Worm (Caenorhabditis elegans) whole organism, L2 larva: ENCODE results near the gene nhr-183.
A peak's percentile ranks its signal among the peaks of the same experiment; 100 is the strongest.

ENCODE experiments used
- C34F6.9 ChIP-seq: fragments of 150-350 bp; optimal IDR thresholded peaks from 2 replicates; lab custom pipeline; 2014; ENCODE audit warnings: missing biosample characterization, missing genetic modification characterization
- F13H6.1 ChIP-seq: sonication (generic microtip); optimal IDR thresholded peaks from 2 replicates; lab custom pipeline; 2016; ENCODE audit warnings: missing genetic modification characterization, missing compliant biosample characterization
- Y55F3AM.14 ChIP-seq: fragments of 200-800 bp; sonication (Bioruptor generic); optimal IDR thresholded peaks from 2 replicates; lab custom pipeline; 2018; ENCODE audit warnings: mild to moderate bottlenecking, missing genetic modification characterization, missing compliant biosample characterization
- ZK546.5 ChIP-seq: sonication (generic microtip); optimal IDR thresholded peaks from 2 replicates; lab custom pipeline; 2017; ENCODE audit warnings: missing biosample characterization, missing genetic modification characterization
- aly-2 ChIP-seq: fragments of 150-350 bp; optimal IDR thresholded peaks from 2 replicates; lab custom pipeline; 2014; ENCODE audit warnings: missing biosample characterization, missing genetic modification characterization
- ama-1 ChIP-seq: fragments of 150-350 bp; optimal IDR thresholded peaks from 2 replicates; lab custom pipeline; 2018; ENCODE audit warnings: inconsistent platforms
- ceh-82 ChIP-seq: fragments of 150-350 bp; optimal IDR thresholded peaks from 2 replicates; lab custom pipeline; 2014; ENCODE audit warnings: missing biosample characterization, missing genetic modification characterization
- crh-2 ChIP-seq: sonication (generic microtip); optimal IDR thresholded peaks from 2 replicates; lab custom pipeline; 2017; ENCODE audit warnings: missing biosample characterization, missing genetic modification characterization
- dmd-4 ChIP-seq: sonication (generic microtip); optimal IDR thresholded peaks from 2 replicates; lab custom pipeline; 2017; ENCODE audit warnings: missing biosample characterization, missing genetic modification characterization
- egl-27 ChIP-seq: sonication (generic microtip); optimal IDR thresholded peaks from 3 replicates; lab custom pipeline; 2017; ENCODE audit warnings: missing biosample characterization, missing genetic modification reagents, missing genetic modification characterization
- elt-1 ChIP-seq: fragments of 150-350 bp; optimal IDR thresholded peaks from 2 replicates; lab custom pipeline; 2014; ENCODE audit warnings: missing biosample characterization, missing genetic modification characterization
- fos-1 ChIP-seq: fragments of 150-350 bp; optimal IDR thresholded peaks from 2 replicates; lab custom pipeline; 2014; ENCODE audit warnings: missing biosample characterization, missing genetic modification characterization
- gmeb-1 ChIP-seq: fragments of 150-350 bp; optimal IDR thresholded peaks from 2 replicates; lab custom pipeline; 2014; ENCODE audit warnings: missing biosample characterization, missing genetic modification characterization
- lin-11 ChIP-seq: fragments of 150-350 bp; sonication (generic microtip); optimal IDR thresholded peaks from 2 replicates; lab custom pipeline; 2014; ENCODE audit warnings: missing biosample characterization, missing genetic modification characterization, inconsistent platforms, mixed read lengths
- lin-13 ChIP-seq: fragments of 150-350 bp; optimal IDR thresholded peaks from 2 replicates; lab custom pipeline; 2014; ENCODE audit warnings: missing biosample characterization, missing genetic modification reagents, missing genetic modification characterization
- lin-39 ChIP-seq: fragments of 150-350 bp; optimal IDR thresholded peaks from 2 replicates; lab custom pipeline; 2014; ENCODE audit warnings: missing biosample characterization, missing genetic modification reagents, missing genetic modification characterization
- lsy-2 ChIP-seq, 2 experiments: fragments of 150-350 bp in 1 of 2; sonication (generic microtip) in 1 of 2; optimal IDR thresholded peaks; 2 replicates each; lab custom pipeline; 2014 to 2017; ENCODE audit warnings: missing biosample characterization in 2 of 2, missing genetic modification characterization in 2 of 2
- mab-5 ChIP-seq: fragments of 150-350 bp; optimal IDR thresholded peaks from 2 replicates; lab custom pipeline; 2014; ENCODE audit warnings: missing biosample characterization, missing genetic modification characterization
- mbf-1 ChIP-seq: sonication (generic microtip); optimal IDR thresholded peaks from 2 replicates; lab custom pipeline; 2017; ENCODE audit warnings: missing biosample characterization, missing genetic modification characterization
- nhr-10 ChIP-seq: sonication (generic microtip); optimal IDR thresholded peaks from 2 replicates; lab custom pipeline; 2017; ENCODE audit warnings: missing biosample characterization, missing genetic modification characterization
- nhr-11 ChIP-seq: fragments of 150-350 bp; optimal IDR thresholded peaks from 2 replicates; lab custom pipeline; 2014; ENCODE audit warnings: missing biosample characterization, missing genetic modification characterization
- nhr-129 ChIP-seq: fragments of 150-350 bp; optimal IDR thresholded peaks from 2 replicates; lab custom pipeline; 2014; ENCODE audit warnings: missing biosample characterization, missing genetic modification characterization
- nhr-23 ChIP-seq: fragments of 150-350 bp; optimal IDR thresholded peaks from 2 replicates; lab custom pipeline; 2014; ENCODE audit warnings: missing biosample characterization, missing genetic modification reagents, missing genetic modification characterization
- nhr-77 ChIP-seq: fragments of 150-350 bp; optimal IDR thresholded peaks from 2 replicates; lab custom pipeline; 2014; ENCODE audit warnings: missing biosample characterization, missing genetic modification characterization
- peb-1 ChIP-seq: fragments of 150-350 bp; optimal IDR thresholded peaks from 2 replicates; lab custom pipeline; 2014; ENCODE audit warnings: missing biosample characterization, missing genetic modification characterization
- sem-4 ChIP-seq: fragments of 150-350 bp; optimal IDR thresholded peaks from 2 replicates; lab custom pipeline; 2014; ENCODE audit warnings: missing biosample characterization, missing genetic modification reagents, missing genetic modification characterization
- sma-3 ChIP-seq: sonication (generic microtip); optimal IDR thresholded peaks from 2 replicates; lab custom pipeline; 2016; ENCODE audit warnings: missing genetic modification reagents, missing genetic modification characterization, missing compliant biosample characterization
- sma-9 ChIP-seq, 2 experiments: fragments of 150-350 bp in 1 of 2; sonication (generic microtip) in 1 of 2; optimal IDR thresholded peaks; 2 replicates each; lab custom pipeline; 2014 to 2016; ENCODE audit warnings: missing genetic modification characterization in 2 of 2, mild to moderate bottlenecking in 1 of 2, missing biosample characterization in 1 of 2, missing compliant biosample characterization in 1 of 2, missing genetic modification reagents in 1 of 2, moderate library complexity in 1 of 2
- unc-39 ChIP-seq: fragments of 150-350 bp; optimal IDR thresholded peaks from 2 replicates; lab custom pipeline; 2014; ENCODE audit warnings: missing biosample characterization, missing genetic modification characterization
- unc-55 ChIP-seq: fragments of 150-350 bp; sonication (generic microtip); optimal IDR thresholded peaks from 3 replicates; lab custom pipeline; 2014; ENCODE audit warnings: missing biosample characterization, missing genetic modification reagents, missing genetic modification characterization
- unc-62 ChIP-seq: fragments of 150-350 bp; optimal IDR thresholded peaks from 2 replicates; lab custom pipeline; 2014; ENCODE audit warnings: missing biosample characterization, missing genetic modification reagents, missing genetic modification characterization
- zag-1 ChIP-seq: fragments of 150-350 bp; optimal IDR thresholded peaks from 2 replicates; lab custom pipeline; 2014; ENCODE audit warnings: missing biosample characterization, missing genetic modification characterization
- ztf-1 ChIP-seq: fragments of 200-800 bp; sonication (Bioruptor generic); conservative IDR thresholded peaks from 2 replicates; pipeline ENCODE4 v1.3.6; 2022; ENCODE audit warnings: missing genetic modification characterization, missing compliant biosample characterization
- ztf-4 ChIP-seq: fragments of 150-350 bp; optimal IDR thresholded peaks from 2 replicates; lab custom pipeline; 2014; ENCODE audit warnings: missing biosample characterization, missing genetic modification characterization

Gene nhr-183

ce11 chrV:2242630-2243029 lies 21.8 kb downstream of the nhr-183 start, which contains the start of gene cyp-33C3:
cyp-33C3 (plus strand) TSS chrV:2242778.
- no peak for TF ChIP-seq nhr-11
- no peak for TF ChIP-seq ama-1 (lab: Kevin White, UChicago)
- no peak for TF ChIP-seq unc-62
- TF ChIP-seq sem-4 (tag; lab: Kevin White, UChicago), result no peak
- TF ChIP-seq lin-13 (GFP tag; lab: Kevin White, UChicago), result no peak
- no peak for TF ChIP-seq C34F6.9 (tag; lab: Kevin White, UChicago)
- TF ChIP-seq nhr-129 (tag; lab: Kevin White, UChicago), result no peak
- TF ChIP-seq nhr-77 (tag; lab: Kevin White, UChicago), result no peak
- TF ChIP-seq ceh-82 (tag; lab: Kevin White, UChicago), result no peak
- TF ChIP-seq crh-2 (tag; lab: Kevin White, UChicago), result no peak
- TF ChIP-seq unc-39 (tag; lab: Kevin White, UChicago), result no peak
- no peak for TF ChIP-seq egl-27 (tag; lab: Kevin White, UChicago)
- no peak for TF ChIP-seq ztf-4
- TF ChIP-seq ztf-1, result no peak
- TF ChIP-seq mbf-1 (tag; lab: Kevin White, UChicago), result no peak
- no peak for TF ChIP-seq Y55F3AM.14
- TF ChIP-seq dmd-4 (tag; lab: Kevin White, UChicago), result no peak
- TF ChIP-seq zag-1 (tag; lab: Kevin White, UChicago), result no peak

- TF ChIP-seq ZK546.5 (no peak), gmeb-1 (tag; lab: Kevin White, UChicago) (peak; percentile 16)
Observed at ce11 chrV:2238012-2238411, 26.4 kb downstream of the nhr-183 start.

- TF ChIP-seq fos-1 (tag; lab: Kevin White, UChicago) (peak; percentile 31), C34F6.9 (tag; lab: Kevin White, UChicago) (peak; percentile 28), gmeb-1 (tag; lab: Kevin White, UChicago) (peak; percentile 3), ceh-82 (tag; lab: Kevin White, UChicago) (no peak), unc-55 (GFP tag; lab: Kevin White, UChicago) (peak; percentile 34), nhr-129 (tag; lab: Kevin White, UChicago) (peak; percentile 7), nhr-77 (tag; lab: Kevin White, UChicago) (no peak), nhr-23 (tag; lab: Kevin White, UChicago) (no peak), sma-9 (GFP tag; optimal IDR thresholded peaks at IDR 0.05; lab: Kevin White, UChicago) (peak; percentile 32), sma-9 (tag; optimal IDR thresholded peaks at IDR 0.05; lab: Kevin White, UChicago) (no peak), peb-1 (tag; lab: Kevin White, UChicago) (no peak), ZK546.5 (no peak)
- TF ChIP-seq, all 48 proteins: peak for 6
Observed at ce11 chrV:2235848-2236247, 28.6 kb downstream of the nhr-183 start, which contains the start of gene cyp-33C4. cyp-33C4 (plus strand) TSS chrV:2236140.

- TF ChIP-seq gmeb-1 (tag; lab: Kevin White, UChicago) (no peak), sma-9 (GFP tag; optimal IDR thresholded peaks at IDR 0.05; lab: Kevin White, UChicago) (no peak), sma-9 (tag; optimal IDR thresholded peaks at IDR 0.05; lab: Kevin White, UChicago) (no peak), lin-11 (no peak), nhr-23 (tag; lab: Kevin White, UChicago) (no peak), egl-27 (tag; lab: Kevin White, UChicago) (no peak)
Observed at ce11 chrV:2233177-2233576, 31.3 kb downstream of the nhr-183 start, which contains the start of gene nhr-96. nhr-96 (plus strand) TSS chrV:2233477.

ce11 chrV:2230912-2231311 lies 33.5 kb downstream of the nhr-183 start, which contains the start of gene nhr-134:
nhr-134 (plus strand) TSS chrV:2231223.
- TF ChIP-seq aly-2 (tag; lab: Kevin White, UChicago), result no peak
- TF ChIP-seq crh-2 (tag; lab: Kevin White, UChicago), result peak; percentile 38
- TF ChIP-seq elt-1 (tag; lab: Kevin White, UChicago), result no peak
- TF ChIP-seq fos-1 (tag; lab: Kevin White, UChicago), result peak; percentile 4
- TF ChIP-seq C34F6.9 (tag; lab: Kevin White, UChicago), result peak; percentile 34

ce11 chrV:2228781-2229180 lies 35.7 kb downstream of the nhr-183 start, which contains the start of gene nhr-126:
nhr-126 (plus strand) TSS chrV:2229081.
- TF ChIP-seq mbf-1 (tag; lab: Kevin White, UChicago) (no peak), nhr-11 (no peak), lin-11 (no peak), C34F6.9 (tag; lab: Kevin White, UChicago) (no peak), peb-1 (tag; lab: Kevin White, UChicago) (no peak), unc-39 (tag; lab: Kevin White, UChicago) (no peak), unc-55 (GFP tag; lab: Kevin White, UChicago) (no peak), F13H6.1 (tag; lab: Kevin White, UChicago) (no peak), nhr-10 (tag; lab: Kevin White, UChicago) (no peak), ama-1 (lab: Kevin White, UChicago) (no peak), mab-5 (tag; lab: Kevin White, UChicago) (no peak), lin-39 (tag; lab: Kevin White, UChicago) (no peak), sma-3 (no peak), nhr-129 (tag; lab: Kevin White, UChicago) (no peak), nhr-23 (tag; lab: Kevin White, UChicago) (no peak), lsy-2 (tag; optimal IDR thresholded peaks at IDR 0.05; lab: Kevin White, UChicago) (no peak)
